ENCODE assay signal across 3 fruit fly cellular contexts in the genomic region with DNA sequence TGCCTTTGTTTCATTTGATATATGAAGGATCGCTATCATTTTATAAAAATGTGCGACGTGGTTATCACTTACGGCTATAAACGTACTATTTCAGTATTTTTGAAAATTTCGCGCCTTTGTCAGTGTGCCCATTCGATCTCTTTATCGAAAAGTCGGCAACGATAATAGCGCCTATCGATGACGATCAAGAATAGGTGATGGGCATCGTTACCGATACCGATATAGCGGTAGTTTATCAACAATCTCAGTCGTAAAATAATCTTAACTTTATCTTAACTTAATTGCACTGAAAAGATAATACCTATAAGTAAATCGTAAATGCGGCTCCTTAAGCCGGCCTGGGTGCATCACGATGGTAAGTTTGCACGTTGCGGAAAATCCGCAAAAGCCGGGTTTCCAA.
A peak's percentile ranks its signal among the peaks of the same experiment; 100 is the strongest.
TF ChIP-seq lines count a peak whose summit lies in the region.

Gene Hira, plus strand, starts transcription at position 215 of the 400 bp plus-strand sequence.

- TF ChIP-seq CTCF in whole organism, embryonic (GFP tag; optimal IDR thresholded peaks at IDR 0.05; lab: Kevin White, UChicago) = peak; percentile 32

TF ChIP-seq in whole organism, adult, 20 proteins besides CTCF, POLR2A, EP300 and RAD21:
- TF ChIP-seq CG33017 (tag; optimal IDR thresholded peaks at IDR 0.05; lab: Kevin White, UChicago) (no peak), cic (GFP tag; optimal IDR thresholded peaks at IDR 0.05; lab: Kevin White, UChicago) (peak; percentile 19), CG1620 (GFP tag; optimal IDR thresholded peaks at IDR 0.05; lab: Kevin White, UChicago) (no peak), bab1 (GFP tag; optimal IDR thresholded peaks at IDR 0.05; lab: Kevin White, UChicago) (peak; percentile 59), CG7101 (tag; optimal IDR thresholded peaks at IDR 0.05; lab: Kevin White, UChicago) (peak; percentile 12), pad (GFP tag; optimal IDR thresholded peaks at IDR 0.05; lab: Kevin White, UChicago) (peak; percentile 22), Mnt (GFP tag; optimal IDR thresholded peaks at IDR 0.05; lab: Kevin White, UChicago) (peak; percentile 3)

TF ChIP-seq in whole organism, embryonic, 481 proteins besides CTCF, POLR2A, EP300 and RAD21 (continues in another document):
- TF ChIP-seq HLH3B (GFP tag; IDR thresholded peaks at IDR 0.05; lab: Robert Waterston, UW) (no peak), CG13123 (GFP tag; optimal IDR thresholded peaks at IDR 0.05; lab: Kevin White, UChicago) (no peak), CG8281 (tag; optimal IDR thresholded peaks at IDR 0.05; lab: Kevin White, UChicago) (no peak), CG6689 (GFP tag; IDR thresholded peaks at IDR 0.05; lab: Robert Waterston, UW) (no peak), HLH54F (GFP tag; optimal IDR thresholded peaks at IDR 0.05; lab: Kevin White, UChicago) (no peak), CG2712 (tag; optimal IDR thresholded peaks at IDR 0.05; lab: Kevin White, UChicago) (peak; percentile 8), BEAF-32 (GFP tag; optimal IDR thresholded peaks at IDR 0.05; lab: Kevin White, UChicago) (peak; percentile 80), Ptx1 (GFP tag; IDR thresholded peaks at IDR 0.05; lab: Robert Waterston, UW) (no peak), amos (GFP tag; IDR thresholded peaks at IDR 0.05; lab: Robert Waterston, UW; ENCODE audit: partially characterized antibody) (peak; percentile 89), CG17612 (GFP tag; IDR thresholded peaks at IDR 0.05; lab: Robert Waterston, UW) (no peak), dimm (GFP tag; IDR thresholded peaks at IDR 0.05; lab: Robert Waterston, UW) (no peak), her (GFP tag; optimal IDR thresholded peaks at IDR 0.05; lab: Kevin White, UChicago) (peak; percentile 9), sens (GFP tag; lab: Kevin White, UChicago) (peak; percentile 86), cg (GFP tag; optimal IDR thresholded peaks at IDR 0.05; lab: Kevin White, UChicago) (no peak), tna (GFP tag; IDR thresholded peaks at IDR 0.05; lab: Robert Waterston, UW; ENCODE audit: partially characterized antibody) (peak; percentile 92), Optix (GFP tag; IDR thresholded peaks at IDR 0.05; lab: Robert Waterston, UW) (no peak), fd102C (GFP tag; optimal IDR thresholded peaks at IDR 0.05; lab: Kevin White, UChicago) (no peak), trem (tag; optimal IDR thresholded peaks at IDR 0.05; lab: Kevin White, UChicago) (peak; percentile 45), tin (GFP tag; optimal IDR thresholded peaks at IDR 0.05; lab: Kevin White, UChicago) (no peak), CG16779 (GFP tag; IDR thresholded peaks at IDR 0.05; lab: Robert Waterston, UW) (no peak), CG14710 (tag; optimal IDR thresholded peaks at IDR 0.05; lab: Kevin White, UChicago) (peak; percentile 56), mam (GFP tag; optimal IDR thresholded peaks at IDR 0.05; lab: Kevin White, UChicago) (no peak), row (GFP tag; IDR thresholded peaks at IDR 0.05; lab: Robert Waterston, UW) (peak; percentile 30; the same call in 1 of the 3 replicates), Sox102F (GFP tag; optimal IDR thresholded peaks at IDR 0.05; lab: Kevin White, UChicago) (no peak), unc-4 (GFP tag; IDR thresholded peaks at IDR 0.05; lab: Robert Waterston, UW; ENCODE audit: partially characterized antibody) (peak; percentile 88), Fer1 (GFP tag; optimal IDR thresholded peaks at IDR 0.05; lab: Kevin White, UChicago) (peak; percentile 9), Sin3A (optimal IDR thresholded peaks at IDR 0.05; lab: Kevin White, UChicago) (peak; percentile 36), CG4328 (GFP tag; optimal IDR thresholded peaks at IDR 0.05; lab: Kevin White, UChicago) (no peak), CG1024 (GFP tag; IDR thresholded peaks at IDR 0.05; lab: Robert Waterston, UW) (no peak), jumu (GFP tag; optimal IDR thresholded peaks at IDR 0.05; lab: Kevin White, UChicago) (no peak), CG4617 (GFP tag; optimal IDR thresholded peaks at IDR 0.05; lab: Kevin White, UChicago; ENCODE audit: borderline replicate concordance) (peak; percentile 16), pzg (GFP tag; optimal IDR thresholded peaks at IDR 0.05; lab: Kevin White, UChicago) (peak; percentile 87), CrebB (tag; optimal IDR thresholded peaks at IDR 0.05; lab: Kevin White, UChicago) (no peak), ken (GFP tag; IDR thresholded peaks at IDR 0.05; lab: Robert Waterston, UW) (no peak), HmgZ (tag; optimal IDR thresholded peaks at IDR 0.05; lab: Kevin White, UChicago) (peak; percentile 57), nmo (GFP tag; optimal IDR thresholded peaks at IDR 0.05; lab: Kevin White, UChicago) (peak; percentile 6), CG4730 (GFP tag; IDR thresholded peaks at IDR 0.05; lab: Robert Waterston, UW) (no peak), tio (GFP tag; optimal IDR thresholded peaks at IDR 0.05; lab: Kevin White, UChicago) (no peak), Opbp (GFP tag; IDR thresholded peaks at IDR 0.05; lab: Robert Waterston, UW; ENCODE audit: partially characterized antibody) (peak; percentile 89), Gsc (GFP tag; IDR thresholded peaks at IDR 0.05; lab: Robert Waterston, UW) (no peak), CG2199 (GFP tag; IDR thresholded peaks at IDR 0.05; lab: Robert Waterston, UW) (no peak)

TF ChIP-seq in whole organism, prepupa, 60 proteins besides CTCF, POLR2A, EP300 and RAD21:
- TF ChIP-seq Eip78C (GFP tag; lab: Kevin White, UChicago) (peak; percentile 36), lz (GFP tag; optimal IDR thresholded peaks at IDR 0.05; lab: Kevin White, UChicago) (no peak), CG10669 (GFP tag; optimal IDR thresholded peaks at IDR 0.05; lab: Kevin White, UChicago) (no peak), Sox14 (GFP tag; optimal IDR thresholded peaks at IDR 0.05; lab: Kevin White, UChicago) (peak; percentile 36), topi (GFP tag; optimal IDR thresholded peaks at IDR 0.05; lab: Kevin White, UChicago) (no peak)
